Fruit fly (Drosophila melanogaster) whole organism: ENCODE measurements around the gene mRpL20.

ENCODE experiments used
- CG8478 ChIP-seq: fragments of >200 bp; optimal IDR thresholded peaks from 2 replicates; lab custom pipeline; 2018; ENCODE audit warnings: inconsistent platforms
- Dll ChIP-seq: fragments of >200 bp; optimal IDR thresholded peaks from 2 replicates; lab custom pipeline; 2017
- EcR ChIP-seq, 2 experiments: fragments of >200 bp; optimal IDR thresholded peaks; 2 replicates each; lab custom pipeline; 2017; ENCODE audit warnings: missing biosample characterization in 2 of 2, missing genetic modification characterization in 2 of 2, missing genetic modification reagents in 2 of 2
- pan ChIP-seq: fragments of >200 bp; optimal IDR thresholded peaks from 2 replicates; lab custom pipeline; 2017
- psq ChIP-seq: fragments of >200 bp; optimal IDR thresholded peaks from 2 replicates; lab custom pipeline; 2017
- usp ChIP-seq: fragments of >200 bp; optimal IDR thresholded peaks from 2 replicates; lab custom pipeline; 2017; ENCODE audit warnings: missing biosample characterization, missing genetic modification characterization, mixed read lengths

Gene mRpL20

dm6 chr3L:13017803-13018324, at the start of gene mRpL20, which contains the start of gene Icmt:
mRpL20 (minus strand) TSS chr3L:13017867.
Icmt (plus strand) TSS chr3L:13018266.
- TF ChIP-seq Dll (lab: Kevin White, UChicago), result no peak
- TF ChIP-seq EcR (GFP tag; optimal IDR thresholded peaks at IDR 0.05; lab: Kevin White, UChicago), result no peak
- no peak for TF ChIP-seq pan (lab: Kevin White, UChicago)
- no peak for TF ChIP-seq usp (GFP tag; lab: Kevin White, UChicago)
- TF ChIP-seq CG8478 (lab: Kevin White, UChicago), result no peak
- TF ChIP-seq psq (lab: Kevin White, UChicago), result no peak

- TF ChIP-seq CG8478 (lab: Kevin White, UChicago), result no peak
- no peak for TF ChIP-seq psq (lab: Kevin White, UChicago)
- TF ChIP-seq EcR (GFP tag; optimal IDR thresholded peaks at IDR 0.05; lab: Kevin White, UChicago), result no peak
- no peak for TF ChIP-seq pan (lab: Kevin White, UChicago)
- no peak for TF ChIP-seq Dll (lab: Kevin White, UChicago)
- no peak for TF ChIP-seq usp (GFP tag; lab: Kevin White, UChicago)
Measured at dm6 chr3L:13066220-13066619, 48.6 kb upstream of the mRpL20 start.

dm6 chr3L:13065619-13066018, 48.0 kb upstream of the mRpL20 start:
- TF ChIP-seq pan (lab: Kevin White, UChicago) (no peak), usp (GFP tag; lab: Kevin White, UChicago) (no peak), Dll (lab: Kevin White, UChicago) (no peak), CG8478 (lab: Kevin White, UChicago) (no peak), EcR (GFP tag; optimal IDR thresholded peaks at IDR 0.05; lab: Kevin White, UChicago) (no peak), psq (lab: Kevin White, UChicago) (no peak)

dm6 chr3L:13064935-13065334, 47.3 kb upstream of the mRpL20 start:
- TF ChIP-seq Dll (lab: Kevin White, UChicago) (no peak), CG8478 (lab: Kevin White, UChicago) (no peak), psq (lab: Kevin White, UChicago) (no peak), usp (GFP tag; lab: Kevin White, UChicago) (no peak), EcR (GFP tag; optimal IDR thresholded peaks at IDR 0.05; lab: Kevin White, UChicago) (no peak)

- no peak for TF ChIP-seq psq (lab: Kevin White, UChicago)
- TF ChIP-seq CG8478 (lab: Kevin White, UChicago), result no peak
- no peak for TF ChIP-seq Dll (lab: Kevin White, UChicago)
- TF ChIP-seq pan (lab: Kevin White, UChicago), result no peak
- no peak for TF ChIP-seq EcR (GFP tag; optimal IDR thresholded peaks at IDR 0.05; lab: Kevin White, UChicago)
- no peak for TF ChIP-seq usp (GFP tag; lab: Kevin White, UChicago)
Measured at dm6 chr3L:13064346-13064745, 46.7 kb upstream of the mRpL20 start.

dm6 chr3L:13062746-13063145, 45.1 kb upstream of the mRpL20 start, which contains the start of gene CG34429:
CG34429 (plus strand) TSS chr3L:13063046.
- no peak for TF ChIP-seq CG8478 (lab: Kevin White, UChicago)
- TF ChIP-seq pan (lab: Kevin White, UChicago), result no peak
- TF ChIP-seq Dll (lab: Kevin White, UChicago), result no peak
- no peak for TF ChIP-seq psq (lab: Kevin White, UChicago)
- no peak for TF ChIP-seq EcR (GFP tag; optimal IDR thresholded peaks at IDR 0.05; lab: Kevin White, UChicago)
- TF ChIP-seq usp (GFP tag; lab: Kevin White, UChicago), result no peak

dm6 chr3L:13061322-13061809, 43.7 kb upstream of the mRpL20 start, which contains the start of the genes CG14115 and CG34428:
CG14115 (minus strand) TSS chr3L:13061422.
CG34428 (plus strand) TSS chr3L:13061759.
- TF ChIP-seq EcR (GFP tag; optimal IDR thresholded peaks at IDR 0.05; lab: Kevin White, UChicago) (no peak), CG8478 (lab: Kevin White, UChicago) (no peak), pan (lab: Kevin White, UChicago) (no peak), Dll (lab: Kevin White, UChicago) (no peak)

- TF ChIP-seq Dll (lab: Kevin White, UChicago) (no peak), EcR (GFP tag; optimal IDR thresholded peaks at IDR 0.05; lab: Kevin White, UChicago) (no peak), usp (GFP tag; lab: Kevin White, UChicago) (no peak), pan (lab: Kevin White, UChicago) (no peak), CG8478 (lab: Kevin White, UChicago) (no peak), psq (lab: Kevin White, UChicago) (no peak)
Measured at dm6 chr3L:13058429-13058828, 40.8 kb upstream of the mRpL20 start.

- TF ChIP-seq Dll (lab: Kevin White, UChicago) (no peak), EcR (GFP tag; optimal IDR thresholded peaks at IDR 0.05; lab: Kevin White, UChicago) (no peak), pan (lab: Kevin White, UChicago) (no peak), psq (lab: Kevin White, UChicago) (no peak), CG8478 (lab: Kevin White, UChicago) (no peak), usp (GFP tag; lab: Kevin White, UChicago) (no peak)
Measured at dm6 chr3L:13050675-13051202, 33.1 kb upstream of the mRpL20 start.

dm6 chr3L:13049671-13050070, 32.0 kb upstream of the mRpL20 start:
- no peak for TF ChIP-seq psq (lab: Kevin White, UChicago)
- TF ChIP-seq CG8478 (lab: Kevin White, UChicago), result no peak
- no peak for TF ChIP-seq EcR (GFP tag; optimal IDR thresholded peaks at IDR 0.05; lab: Kevin White, UChicago)
- no peak for TF ChIP-seq usp (GFP tag; lab: Kevin White, UChicago)
- TF ChIP-seq pan (lab: Kevin White, UChicago), result no peak
- TF ChIP-seq Dll (lab: Kevin White, UChicago), result no peak

- TF ChIP-seq Dll (lab: Kevin White, UChicago) (no peak), pan (lab: Kevin White, UChicago) (no peak), CG8478 (lab: Kevin White, UChicago) (no peak), usp (GFP tag; lab: Kevin White, UChicago) (no peak), psq (lab: Kevin White, UChicago) (no peak), EcR (GFP tag; optimal IDR thresholded peaks at IDR 0.05; lab: Kevin White, UChicago) (no peak)
Measured at dm6 chr3L:13046758-13047157, 29.1 kb upstream of the mRpL20 start, which contains the start of gene CG11279. CG11279 (plus strand) TSS chr3L:13046977.
